Worm (Caenorhabditis elegans): Measurements from ENCODE around the gene Y43F8C.3.
A peak's percentile ranks its signal among the peaks of the same experiment; 100 is the strongest.

DNA sequence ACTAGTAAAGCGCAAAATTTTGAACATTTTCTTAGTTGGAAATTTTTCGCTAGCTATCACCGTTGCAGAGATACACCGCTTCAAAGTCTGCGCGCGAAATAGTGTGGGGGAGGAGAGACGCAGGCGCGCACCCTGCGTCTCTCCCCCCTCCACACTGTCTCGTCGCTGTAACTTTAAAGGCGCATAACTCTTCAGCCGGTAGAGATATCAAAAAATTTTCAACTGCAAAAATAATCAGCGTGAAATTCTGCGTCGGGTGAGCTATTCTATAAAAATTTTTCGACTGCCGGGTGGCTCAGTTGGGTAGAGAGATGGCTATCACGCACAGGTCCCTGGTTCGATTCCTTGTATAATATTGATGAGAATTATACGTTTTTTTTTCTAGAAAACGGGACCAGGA is 7.1 kb upstream of the Y43F8C.3 start:
- TF ChIP-seq T07F8.4 (tag; optimal IDR thresholded peaks at IDR 0.05) (no peak), fkh-3 (tag; optimal IDR thresholded peaks at IDR 0.05) (no peak), zim-3 (tag; optimal IDR thresholded peaks at IDR 0.05) (no peak), ceh-91 (GFP tag; IDR thresholded peaks at IDR 0.05) (no peak), let-526 (GFP tag; IDR thresholded peaks at IDR 0.05) (0 out of 2 replicates have a peak, but pooled peaks have one; percentile 50), sptf-2 (GFP tag; optimal IDR thresholded peaks at IDR 0.05) (no peak), ceh-40 (GFP tag; IDR thresholded peaks at IDR 0.05) (no peak), hmg-1.2 (GFP tag; IDR thresholded peaks at IDR 0.05) (peak; percentile 96), repo-1 (tag; optimal IDR thresholded peaks at IDR 0.05) (no peak), atf-7 (tag; optimal IDR thresholded peaks at IDR 0.05) (no peak), lin-35 (GFP tag; optimal IDR thresholded peaks at IDR 0.05) (no peak), him-1 (tag; optimal IDR thresholded peaks at IDR 0.05) (no peak)
